Worm (Caenorhabditis elegans) whole organism, early embryonic: ENCODE data around the gene eef-1B.1.

Experiments used
- ama-1 ChIP-seq: fragments of 150-350 bp; optimal IDR thresholded peaks from 2 replicates; lab custom pipeline; 2014
- ets-7 ChIP-seq: sonication (generic microtip); optimal IDR thresholded peaks from 2 replicates; lab custom pipeline; 2016; ENCODE audit warnings: missing genotype, missing genetic modification characterization, missing compliant biosample characterization

- TF ChIP-seq ets-7 (tag; lab: Kevin White, UChicago) = no peak
- TF ChIP-seq ama-1 = no peak
Measured at ce11 chrIII:7981233-7981632, 8.0 kb upstream of the eef-1B.1 start.
